Worm (Caenorhabditis elegans): ENCODE measurements around the gene Y39G8B.7.

DNA sequence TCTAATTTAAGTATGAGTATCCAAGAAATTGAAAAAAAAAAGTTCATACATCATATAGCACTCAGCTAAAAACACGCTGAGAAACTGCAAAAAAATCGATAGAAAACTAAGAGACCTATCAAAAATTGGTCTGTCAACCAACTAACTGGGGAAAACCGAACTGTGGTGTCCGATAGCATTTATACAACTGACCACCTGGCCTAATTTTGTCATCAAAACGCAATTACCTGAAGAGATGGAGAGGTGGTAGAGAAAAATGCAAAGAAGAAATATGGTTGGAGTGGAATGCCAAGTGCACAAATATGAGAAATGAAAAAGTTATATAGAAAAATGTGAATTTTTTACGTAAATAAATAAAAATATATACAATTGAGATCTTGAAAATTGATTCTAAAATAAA, 21.3 kb downstream of the Y39G8B.7 start, which contains the start of gene Y39G8B.1:
- TF ChIP-seq nfya-1 (tag; optimal IDR thresholded peaks at IDR 0.05) (no peak), dmd-4 (tag; optimal IDR thresholded peaks at IDR 0.05; ENCODE audit: borderline replicate concordance) (no peak), odd-2 (tag; optimal IDR thresholded peaks at IDR 0.05) (no peak), unc-55 (GFP tag; optimal IDR thresholded peaks at IDR 0.05) (no peak), pqm-1 (tag; optimal IDR thresholded peaks at IDR 0.05) (no peak), dve-1 (tag; optimal IDR thresholded peaks at IDR 0.05) (no peak), C08G9.2 (tag; optimal IDR thresholded peaks at IDR 0.05) (no peak), rnt-1 (tag; optimal IDR thresholded peaks at IDR 0.05) (no peak), elt-2 (tag; optimal IDR thresholded peaks at IDR 0.05) (no peak), gmeb-2 (tag; optimal IDR thresholded peaks at IDR 0.05) (no peak), ahr-1 (tag; optimal IDR thresholded peaks at IDR 0.05) (no peak), nhr-11 (tag; optimal IDR thresholded peaks at IDR 0.05) (no peak)
